Fruit fly (Drosophila melanogaster) whole organism, embryonic: ENCODE data around the gene CG13690.

ENCODE experiments used
- Antp ChIP-seq: fragments of 200-800 bp; sonication (Bioruptor generic); optimal IDR thresholded peaks from 3 replicates; lab custom pipeline; 2016; ENCODE audit warnings: missing biosample characterization, missing genetic modification characterization
- B-H1 ChIP-seq: fragments of 200-800 bp; sonication (Bioruptor generic); IDR thresholded peaks from 3 replicates; pipeline ENCODE4 v1.3.6; 2022; ENCODE audit warnings: missing biosample characterization, missing genetic modification characterization
- CG14860 ChIP-seq: fragments of 200-800 bp; sonication (Bioruptor generic); IDR thresholded peaks from 3 replicates; pipeline ENCODE4 v1.3.6; 2022; ENCODE audit warnings: missing biosample characterization, missing genetic modification characterization; ENCODE audit not compliant: partially characterized antibody
- CG1529 ChIP-seq: fragments of 200-800 bp; sonication (Bioruptor generic); optimal IDR thresholded peaks from 3 replicates; lab custom pipeline; 2018; ENCODE audit warnings: missing biosample characterization, missing genetic modification characterization
- CG16779 ChIP-seq: fragments of 200-800 bp; sonication (Bioruptor generic); IDR thresholded peaks from 2 replicates; pipeline ENCODE4 v1.3.6; 2022; ENCODE audit warnings: missing biosample characterization, missing genetic modification characterization
- CG17328 ChIP-seq: fragments of 200-800 bp; sonication (Bioruptor generic); IDR thresholded peaks from 2 replicates; pipeline ENCODE4 v1.3.6; 2022; ENCODE audit warnings: missing biosample characterization, missing genetic modification characterization
- CG17359 ChIP-seq: fragments of 200-800 bp; sonication (Bioruptor generic); optimal IDR thresholded peaks from 3 replicates; lab custom pipeline; 2018; ENCODE audit warnings: missing biosample characterization, mild to moderate bottlenecking, missing genetic modification characterization, moderate library complexity
- CG2116 ChIP-seq: fragments of 200-800 bp; sonication (Bioruptor generic); optimal IDR thresholded peaks from 3 replicates; lab custom pipeline; 2018; ENCODE audit warnings: missing biosample characterization, mild to moderate bottlenecking, missing genetic modification characterization
- CG33213 ChIP-seq: fragments of 200-800 bp; sonication (Bioruptor generic); optimal IDR thresholded peaks from 3 replicates; lab custom pipeline; 2016; ENCODE audit warnings: missing biosample characterization, missing genetic modification characterization
- CG3847 ChIP-seq: fragments of 200-800 bp; sonication (Bioruptor generic); IDR thresholded peaks from 2 replicates; pipeline ENCODE4 v1.3.6; 2022; ENCODE audit warnings: missing biosample characterization, missing genetic modification characterization
- CG43689 ChIP-seq: fragments of 200-800 bp; sonication (Bioruptor generic); IDR thresholded peaks from 2 replicates; pipeline ENCODE4 v1.3.6; 2022; ENCODE audit warnings: missing biosample characterization, missing genetic modification characterization
- CG4820 ChIP-seq: fragments of 200-800 bp; sonication (Bioruptor generic); optimal IDR thresholded peaks from 3 replicates; lab custom pipeline; 2016; ENCODE audit warnings: missing biosample characterization, missing genetic modification characterization
- CG5245 ChIP-seq: fragments of 200-800 bp; sonication (Bioruptor generic); optimal IDR thresholded peaks from 3 replicates; lab custom pipeline; 2016; ENCODE audit warnings: missing biosample characterization, missing genetic modification characterization
- CG6175 ChIP-seq: fragments of 200-800 bp; sonication (Bioruptor generic); IDR thresholded peaks from 3 replicates; pipeline ENCODE4 v1.3.6; 2022; ENCODE audit warnings: missing biosample characterization, missing genetic modification characterization
- CG6254 ChIP-seq: fragments of 200-800 bp; sonication (Bioruptor generic); optimal IDR thresholded peaks from 3 replicates; lab custom pipeline; 2017; ENCODE audit warnings: mild to moderate bottlenecking, missing biosample characterization, missing genetic modification reagents, missing genetic modification characterization
- CG6272 ChIP-seq: fragments of 200-800 bp; sonication (Bioruptor generic); IDR thresholded peaks from 2 replicates; pipeline ENCODE4 v1.3.6; 2022; ENCODE audit warnings: missing biosample characterization, missing genetic modification characterization
- CG7357 ChIP-seq: fragments of 200-800 bp; sonication (Bioruptor generic); IDR thresholded peaks from 3 replicates; pipeline ENCODE4 v1.3.6; 2022; ENCODE audit warnings: missing biosample characterization, missing genetic modification characterization
- CG8478 ChIP-seq: fragments of >200 bp; optimal IDR thresholded peaks from 2 replicates; lab custom pipeline; 2018
- CG9609 ChIP-seq: fragments of 200-800 bp; sonication (Bioruptor generic); optimal IDR thresholded peaks from 3 replicates; lab custom pipeline; 2016; ENCODE audit warnings: missing biosample characterization, missing genetic modification characterization
- CG9797 ChIP-seq: fragments of 200-800 bp; sonication (Bioruptor generic); optimal IDR thresholded peaks from 3 replicates; lab custom pipeline; 2018; ENCODE audit warnings: missing biosample characterization, mild to moderate bottlenecking, missing genetic modification characterization
- CoRest ChIP-seq: fragments of 200-800 bp; sonication (Bioruptor generic); optimal IDR thresholded peaks from 3 replicates; lab custom pipeline; 2018; ENCODE audit warnings: missing biosample characterization, mild to moderate bottlenecking, missing genetic modification characterization, moderate library complexity
- D19A ChIP-seq: fragments of 200-800 bp; optimal IDR thresholded peaks from 3 replicates; lab custom pipeline; 2019; ENCODE audit warnings: missing biosample characterization, mild to moderate bottlenecking, missing genetic modification characterization, moderate library complexity
- HLH4C ChIP-seq: fragments of 200-800 bp; sonication (Bioruptor generic); IDR thresholded peaks from 3 replicates; pipeline ENCODE4 v1.3.6; 2022; ENCODE audit warnings: missing biosample characterization, missing genetic modification characterization; ENCODE audit not compliant: partially characterized antibody
- Kr ChIP-seq: fragments of 200-800 bp; sonication (Bioruptor generic); optimal IDR thresholded peaks from 2 replicates; lab custom pipeline; 2017; ENCODE audit warnings: missing biosample characterization, mild to moderate bottlenecking, missing genetic modification characterization
- Meics ChIP-seq: fragments of 200-800 bp; sonication (Bioruptor generic); optimal IDR thresholded peaks from 2 replicates; lab custom pipeline; 2017; ENCODE audit warnings: missing biosample characterization, mild to moderate bottlenecking, missing genetic modification characterization
- NC2α ChIP-seq: fragments of 200-800 bp; sonication (Bioruptor generic); optimal IDR thresholded peaks from 2 replicates; lab custom pipeline; 2016; ENCODE audit warnings: missing biosample characterization, missing genetic modification characterization
- NfI ChIP-seq: fragments of 200-800 bp; sonication (Bioruptor generic); optimal IDR thresholded peaks from 3 replicates; lab custom pipeline; 2018; ENCODE audit warnings: missing biosample characterization, mild to moderate bottlenecking, missing genetic modification characterization, moderate library complexity
- Ravus ChIP-seq: fragments of 200-800 bp; sonication (Bioruptor generic); IDR thresholded peaks from 2 replicates; pipeline ENCODE4 v1.3.6; 2022; ENCODE audit warnings: missing biosample characterization, missing genetic modification characterization
- Sin3A ChIP-seq: fragments of >200 bp; optimal IDR thresholded peaks from 2 replicates; lab custom pipeline; 2018
- Tbp ChIP-seq: fragments of >200 bp; optimal IDR thresholded peaks from 2 replicates; lab custom pipeline; 2018; ENCODE audit warnings: missing biosample characterization, missing genetic modification characterization
- ac ChIP-seq: fragments of 200-800 bp; sonication (Bioruptor generic); optimal IDR thresholded peaks from 3 replicates; lab custom pipeline; 2017; ENCODE audit warnings: missing biosample characterization, mild to moderate bottlenecking, missing genetic modification characterization
- bcd ChIP-seq: fragments of 200-800 bp; sonication (Bioruptor generic); optimal IDR thresholded peaks from 2 replicates; lab custom pipeline; 2017; ENCODE audit warnings: missing biosample characterization, mild to moderate bottlenecking, missing genetic modification characterization
- bigmax ChIP-seq: fragments of 200-800 bp; sonication (Bioruptor generic); optimal IDR thresholded peaks from 2 replicates; lab custom pipeline; 2018; ENCODE audit warnings: missing biosample characterization, mild to moderate bottlenecking, missing genetic modification characterization
- cad ChIP-seq: fragments of >200 bp; optimal IDR thresholded peaks from 2 replicates; lab custom pipeline; 2017; ENCODE audit warnings: missing biosample characterization, missing genetic modification characterization
- gem ChIP-seq: fragments of 200-800 bp; sonication (Bioruptor generic); optimal IDR thresholded peaks from 2 replicates; lab custom pipeline; 2019; ENCODE audit warnings: missing biosample characterization, mild to moderate bottlenecking, missing genetic modification characterization, moderate library complexity
- gfzf ChIP-seq: fragments of 200-800 bp; sonication (Bioruptor generic); optimal IDR thresholded peaks from 2 replicates; lab custom pipeline; 2016; ENCODE audit warnings: missing biosample characterization, mild to moderate bottlenecking, missing genetic modification characterization, moderate library complexity
- hbn ChIP-seq: fragments of 200-800 bp; sonication (Bioruptor generic); IDR thresholded peaks from 2 replicates; pipeline ENCODE4 v1.3.6; 2022; ENCODE audit warnings: missing biosample characterization, missing genetic modification characterization; ENCODE audit not compliant: partially characterized antibody
- lilli ChIP-seq: fragments of 200-800 bp; sonication (Bioruptor generic); optimal IDR thresholded peaks from 3 replicates; lab custom pipeline; 2016; ENCODE audit warnings: missing biosample characterization, missing genetic modification characterization
- lov ChIP-seq, 2 experiments: fragments of 200-800 bp in 1 of 2; fragments of >200 bp in 1 of 2; sonication (Bioruptor generic) in 1 of 2; IDR thresholded peaks in 1 of 2; optimal IDR thresholded peaks in 1 of 2; 2 replicates in 1 of 2; 3 replicates in 1 of 2; pipeline versions ENCODE4 v1.3.6 to Lab custom; 2017 to 2022; ENCODE audit warnings: missing biosample characterization in 1 of 2, missing genetic modification characterization in 1 of 2
- nerfin-2 ChIP-seq: fragments of 200-800 bp; sonication (Bioruptor generic); IDR thresholded peaks from 2 replicates; pipeline ENCODE4 v1.3.6; 2022; ENCODE audit warnings: missing biosample characterization, missing genetic modification characterization; ENCODE audit not compliant: partially characterized antibody
- nom ChIP-seq: fragments of 200-800 bp; sonication (Bioruptor generic); optimal IDR thresholded peaks from 2 replicates; lab custom pipeline; 2017; ENCODE audit warnings: missing biosample characterization, missing genetic modification characterization, mild to moderate bottlenecking, moderate library complexity, missing genetic modification reagents
- onecut ChIP-seq: fragments of 200-800 bp; sonication (Bioruptor generic); IDR thresholded peaks from 2 replicates; pipeline ENCODE4 v1.3.6; 2022; ENCODE audit warnings: missing biosample characterization, missing genetic modification characterization
- pan ChIP-seq, 4 experiments: fragments of >200 bp in 3 of 4; fragments of 200-800 bp in 1 of 4; sonication (Bioruptor generic) in 1 of 4; optimal IDR thresholded peaks in 3 of 4; IDR thresholded peaks in 1 of 4; 2 replicates each; pipeline versions ENCODE4 v1.3.6 to Lab custom; 2017 to 2022; ENCODE audit warnings: missing biosample characterization in 2 of 4, missing genetic modification characterization in 2 of 4, mixed read lengths in 1 of 4
- rib ChIP-seq: fragments of 200-800 bp; sonication (Bioruptor generic); IDR thresholded peaks from 2 replicates; pipeline ENCODE4 v1.3.6; 2022; ENCODE audit warnings: missing biosample characterization, missing genetic modification characterization
- run ChIP-seq: fragments of 200-800 bp; sonication (Bioruptor generic); optimal IDR thresholded peaks from 3 replicates; lab custom pipeline; 2018; ENCODE audit warnings: missing biosample characterization, mild to moderate bottlenecking, missing genetic modification characterization
- sna ChIP-seq: fragments of 200-800 bp; sonication (Bioruptor generic); IDR thresholded peaks from 2 replicates; pipeline ENCODE4 v1.3.6; 2022; ENCODE audit warnings: missing biosample characterization, missing genetic modification characterization; ENCODE audit not compliant: partially characterized antibody
- stc ChIP-seq: fragments of 200-800 bp; sonication (Bioruptor generic); IDR thresholded peaks from 2 replicates; pipeline ENCODE4 v1.3.6; 2022; ENCODE audit warnings: missing biosample characterization, missing genetic modification characterization
- tgo ChIP-seq: fragments of 200-800 bp; sonication (Bioruptor generic); IDR thresholded peaks from 3 replicates; pipeline ENCODE4 v1.3.6; 2022; ENCODE audit warnings: missing biosample characterization, missing genetic modification characterization
- zfh2 ChIP-seq: fragments of 200-800 bp; sonication (Bioruptor generic); optimal IDR thresholded peaks from 2 replicates; lab custom pipeline; 2016; ENCODE audit warnings: missing biosample characterization, missing genetic modification characterization

CG13690 gene

DNA sequence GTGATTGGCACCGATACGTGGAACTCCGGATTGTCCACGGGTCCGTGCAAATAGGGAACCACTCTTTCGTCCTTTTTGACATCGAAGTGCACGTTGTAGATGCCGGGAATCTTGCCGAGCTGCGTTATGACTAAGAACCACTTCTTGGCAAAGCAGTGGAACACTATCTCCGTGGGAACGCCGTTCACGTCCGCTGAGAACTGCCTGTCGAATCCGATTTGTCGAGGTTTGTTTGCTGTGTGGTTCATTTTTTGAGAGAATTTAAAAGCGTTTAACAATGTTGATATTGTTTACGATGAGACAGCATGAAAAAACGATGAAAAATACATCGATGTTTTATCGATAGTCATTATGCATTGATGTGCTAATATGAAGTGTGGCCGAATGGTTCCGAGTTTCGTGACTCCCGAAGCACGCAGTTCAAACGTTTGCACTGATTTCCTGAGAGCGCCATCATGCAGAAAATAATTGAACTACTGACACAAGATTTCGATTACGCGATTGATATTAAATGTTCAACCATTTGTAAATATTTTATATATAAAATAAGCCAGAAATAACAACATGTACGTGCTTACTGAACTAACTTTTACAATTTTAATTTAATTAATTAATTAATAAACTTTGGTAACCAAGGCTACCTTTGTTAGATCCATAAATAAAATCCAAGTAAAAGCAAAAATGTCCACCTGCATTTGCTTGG lies 1.8 kb upstream of the CG13690 start, which contains the start of the genes CG11885 and CG13692 (continued):
- peak; percentile 75 for TF ChIP-seq CG3847 (GFP tag; lab: Robert Waterston, UW)
- TF ChIP-seq Sin3A = peak; percentile 38
- peak; percentile 92 for TF ChIP-seq CG14860
- peak; percentile 40 for TF ChIP-seq Meics (GFP tag; lab: Kevin White, UChicago)
- TF ChIP-seq run (tag; lab: Kevin White, UChicago) = no peak
- no peak for TF ChIP-seq Ravus (GFP tag; lab: Robert Waterston, UW)
- peak; percentile 92 for TF ChIP-seq CG9797 (GFP tag; lab: Kevin White, UChicago)
- peak; percentile 31 for TF ChIP-seq gem (tag; lab: Kevin White, UChicago)
- TF ChIP-seq NC2α (GFP tag; lab: Kevin White, UChicago) = no peak
- TF ChIP-seq CoRest (tag; lab: Kevin White, UChicago) = peak; percentile 53
- peak; percentile 48; the same call in 1 of the 2 replicates for TF ChIP-seq rib (GFP tag; lab: Robert Waterston, UW)
- TF ChIP-seq B-H1 (GFP tag; lab: Robert Waterston, UW) = no peak
- peak; percentile 31 for TF ChIP-seq bigmax (GFP tag; lab: Kevin White, UChicago)
- TF ChIP-seq hbn (GFP tag; lab: Robert Waterston, UW) = peak; percentile 99
- no peak for TF ChIP-seq stc (GFP tag; lab: Robert Waterston, UW)
- TF ChIP-seq CG43689 (GFP tag; lab: Robert Waterston, UW) = no peak
- TF ChIP-seq zfh2 (GFP tag; lab: Kevin White, UChicago) = no peak
- TF ChIP-seq CG17328 (GFP tag; lab: Robert Waterston, UW) = 0 out of 2 replicates have a peak, but pooled peaks have one; percentile 15
- no peak for TF ChIP-seq tgo (GFP tag; lab: Robert Waterston, UW)
- peak; percentile 0 for TF ChIP-seq CG9609
- TF ChIP-seq CG8478 = no peak
- TF ChIP-seq CG2116 (GFP tag; lab: Kevin White, UChicago) = peak; percentile 94
- TF ChIP-seq CG6254 (GFP tag; lab: Kevin White, UChicago) = peak; percentile 20
- TF ChIP-seq CG7357 (GFP tag; lab: Robert Waterston, UW) = no peak
- TF ChIP-seq ac (GFP tag; lab: Kevin White, UChicago) = no peak
- TF ChIP-seq lilli (GFP tag; lab: Kevin White, UChicago) = peak; percentile 38
- TF ChIP-seq lov (optimal IDR thresholded peaks at IDR 0.05; lab: Kevin White, UChicago) = no peak
- TF ChIP-seq lov (GFP tag; IDR thresholded peaks at IDR 0.05; lab: Robert Waterston, UW) = 0 out of 3 replicates have a peak, but pooled peaks have one; percentile 51
- no peak for TF ChIP-seq CG5245 (GFP tag; lab: Kevin White, UChicago)
- peak; percentile 95 for TF ChIP-seq nerfin-2 (GFP tag; lab: Robert Waterston, UW)
- TF ChIP-seq bcd = peak; percentile 24
- peak; percentile 35 for TF ChIP-seq D19A (tag; lab: Kevin White, UChicago)
- TF ChIP-seq gfzf (GFP tag; lab: Kevin White, UChicago) = peak; percentile 79
- TF ChIP-seq HLH4C (GFP tag; lab: Robert Waterston, UW) = peak; percentile 97
- peak; percentile 68 for TF ChIP-seq onecut (GFP tag; lab: Robert Waterston, UW)
- no peak for TF ChIP-seq CG1529 (GFP tag; lab: Kevin White, UChicago)
- TF ChIP-seq Tbp (GFP tag; lab: Kevin White, UChicago) = no peak
- TF ChIP-seq CG6272 = peak; percentile 59
- TF ChIP-seq CG17359 (tag; lab: Kevin White, UChicago) = peak; percentile 16
- no peak for TF ChIP-seq Kr
- TF ChIP-seq NfI (GFP tag; lab: Kevin White, UChicago) = peak; percentile 67
- no peak for TF ChIP-seq CG4820
- peak; percentile 99 for TF ChIP-seq sna (GFP tag; lab: Robert Waterston, UW)
- peak; percentile 34 for TF ChIP-seq nom (GFP tag; lab: Kevin White, UChicago)
- no peak for TF ChIP-seq pan (optimal IDR thresholded peaks at IDR 0.05; lab: Kevin White, UChicago)
- peak in 1 of 2 experiments; percentile 36 for TF ChIP-seq pan (GFP tag; optimal IDR thresholded peaks at IDR 0.05 in 1 of 2, IDR thresholded peaks at IDR 0.05 in 1 of 2)
- no peak for TF ChIP-seq cad
- no peak for TF ChIP-seq CG16779
- peak; percentile 26 for TF ChIP-seq Antp (GFP tag; lab: Kevin White, UChicago)
- no peak for TF ChIP-seq CG6175
- peak; percentile 53 for TF ChIP-seq CG33213
